Worm (Caenorhabditis elegans): Measurements from ENCODE around the gene ceeh-1.

Gene ceeh-1

ce11 chrIII:843999-844398 is 11.9 kb upstream of the ceeh-1 start:
- no peak for TF ChIP-seq flt-1 (GFP tag; IDR thresholded peaks at IDR 0.05)
- no peak for TF ChIP-seq med-1 (GFP tag; optimal IDR thresholded peaks at IDR 0.05; ENCODE audit: insufficient read depth)
- no peak for TF ChIP-seq ztf-23 (GFP tag; IDR thresholded peaks at IDR 0.05)
- no peak for TF ChIP-seq T22C8.4 (GFP tag; IDR thresholded peaks at IDR 0.05)
- TF ChIP-seq klf-2 (GFP tag; conservative IDR thresholded peaks at IDR 0.05) = no peak
- TF ChIP-seq ref-1 (GFP tag; conservative IDR thresholded peaks at IDR 0.05) = no peak
- TF ChIP-seq ztf-29 (GFP tag; IDR thresholded peaks at IDR 0.05) = no peak
- no peak for TF ChIP-seq tab-1 (GFP tag; IDR thresholded peaks at IDR 0.05)

- no peak for TF ChIP-seq ref-1 (GFP tag; conservative IDR thresholded peaks at IDR 0.05)
- TF ChIP-seq ztf-23 (GFP tag; IDR thresholded peaks at IDR 0.05) = no peak
- TF ChIP-seq med-1 (GFP tag; optimal IDR thresholded peaks at IDR 0.05; ENCODE audit: insufficient read depth) = no peak
These were observed 10.6 kb upstream of the ceeh-1 start, which contains the start of gene far-8 for ce11 chrIII:842630-843029. far-8 (plus strand) TSS chrIII:842930.

ce11 chrIII:841177-841576 is 9.1 kb upstream of the ceeh-1 start, which contains the start of gene K02F3.9:
K02F3.9 (minus strand) TSS chrIII:841366.
- TF ChIP-seq klf-2 (GFP tag; conservative IDR thresholded peaks at IDR 0.05) (no peak), med-1 (GFP tag; optimal IDR thresholded peaks at IDR 0.05; ENCODE audit: insufficient read depth) (no peak), tab-1 (GFP tag; IDR thresholded peaks at IDR 0.05) (no peak), ztf-29 (GFP tag; IDR thresholded peaks at IDR 0.05) (no peak), ref-1 (GFP tag; conservative IDR thresholded peaks at IDR 0.05) (no peak), flt-1 (GFP tag; IDR thresholded peaks at IDR 0.05) (no peak)

ce11 chrIII:839491-839890 is 7.4 kb upstream of the ceeh-1 start, which contains the start of gene dos-3:
dos-3 (minus strand) TSS chrIII:839591.
- no peak for TF ChIP-seq med-1 (GFP tag; optimal IDR thresholded peaks at IDR 0.05; ENCODE audit: insufficient read depth)
- no peak for TF ChIP-seq klf-2 (GFP tag; conservative IDR thresholded peaks at IDR 0.05)
- TF ChIP-seq cog-1 (tag; optimal IDR thresholded peaks at IDR 0.05) = no peak
- TF ChIP-seq ztf-29 (GFP tag; IDR thresholded peaks at IDR 0.05) = no peak
- no peak for TF ChIP-seq T22C8.4 (GFP tag; IDR thresholded peaks at IDR 0.05)
- TF ChIP-seq ztf-23 (GFP tag; IDR thresholded peaks at IDR 0.05) = no peak
- TF ChIP-seq tab-1 (GFP tag; IDR thresholded peaks at IDR 0.05) = no peak
- TF ChIP-seq ref-1 (GFP tag; conservative IDR thresholded peaks at IDR 0.05) = no peak
- TF ChIP-seq flt-1 (GFP tag; IDR thresholded peaks at IDR 0.05) = no peak

- TF ChIP-seq ztf-29 (GFP tag; IDR thresholded peaks at IDR 0.05) (peak; percentile 38; the same call in 1 of the 2 replicates), ztf-23 (GFP tag; IDR thresholded peaks at IDR 0.05) (peak; percentile 78; the same call in 1 of the 2 replicates), flt-1 (GFP tag; IDR thresholded peaks at IDR 0.05) (peak; percentile 93), med-1 (GFP tag; optimal IDR thresholded peaks at IDR 0.05; ENCODE audit: insufficient read depth) (no peak), cog-1 (tag; optimal IDR thresholded peaks at IDR 0.05) (no peak), tab-1 (GFP tag; IDR thresholded peaks at IDR 0.05) (peak; percentile 72; the same call in 1 of the 2 replicates), klf-2 (GFP tag; conservative IDR thresholded peaks at IDR 0.05) (0 out of 2 replicates have a peak, but pooled peaks have one; percentile 9), T22C8.4 (GFP tag; IDR thresholded peaks at IDR 0.05) (peak; percentile 49; the same call in 1 of the 2 replicates), ref-1 (GFP tag; conservative IDR thresholded peaks at IDR 0.05) (no peak; the same call in 1 of the 2 replicates)
These were observed 3.7 kb upstream of the ceeh-1 start for ce11 chrIII:835713-836278.

- no peak for TF ChIP-seq cog-1 (tag; optimal IDR thresholded peaks at IDR 0.05)
- TF ChIP-seq ztf-29 (GFP tag; IDR thresholded peaks at IDR 0.05) = no peak
- no peak for TF ChIP-seq T22C8.4 (GFP tag; IDR thresholded peaks at IDR 0.05)
- no peak for TF ChIP-seq ztf-23 (GFP tag; IDR thresholded peaks at IDR 0.05)
- no peak for TF ChIP-seq med-1 (GFP tag; optimal IDR thresholded peaks at IDR 0.05; ENCODE audit: insufficient read depth)
- TF ChIP-seq ref-1 (GFP tag; conservative IDR thresholded peaks at IDR 0.05) = no peak
- TF ChIP-seq klf-2 (GFP tag; conservative IDR thresholded peaks at IDR 0.05) = no peak
- no peak for TF ChIP-seq flt-1 (GFP tag; IDR thresholded peaks at IDR 0.05)
- TF ChIP-seq tab-1 (GFP tag; IDR thresholded peaks at IDR 0.05) = no peak
These were observed 3.1 kb upstream of the ceeh-1 start for ce11 chrIII:835208-835607.

ce11 chrIII:834443-834815 is 2.4 kb upstream of the ceeh-1 start:
- TF ChIP-seq flt-1 (GFP tag; IDR thresholded peaks at IDR 0.05) = peak; percentile 66; the same call in 1 of the 2 replicates
- TF ChIP-seq ztf-29 (GFP tag; IDR thresholded peaks at IDR 0.05) = peak; percentile 30; the same call in 1 of the 2 replicates
- TF ChIP-seq ztf-23 (GFP tag; IDR thresholded peaks at IDR 0.05) = no peak
- TF ChIP-seq cog-1 (tag; optimal IDR thresholded peaks at IDR 0.05) = no peak

- TF ChIP-seq T22C8.4 (GFP tag; IDR thresholded peaks at IDR 0.05) (peak; percentile 57; the same call in 1 of the 2 replicates), flt-1 (GFP tag; IDR thresholded peaks at IDR 0.05) (peak; percentile 78), med-1 (GFP tag; optimal IDR thresholded peaks at IDR 0.05; ENCODE audit: insufficient read depth) (no peak), cog-1 (tag; optimal IDR thresholded peaks at IDR 0.05) (peak; percentile 85)
These were observed 1.8 kb upstream of the ceeh-1 start for ce11 chrIII:833711-834442.

- TF ChIP-seq tab-1 (GFP tag; IDR thresholded peaks at IDR 0.05) = no peak
- TF ChIP-seq med-1 (GFP tag; optimal IDR thresholded peaks at IDR 0.05; ENCODE audit: insufficient read depth) = no peak
- TF ChIP-seq ref-1 (GFP tag; conservative IDR thresholded peaks at IDR 0.05) = no peak
- TF ChIP-seq flt-1 (GFP tag; IDR thresholded peaks at IDR 0.05) = no peak
- no peak for TF ChIP-seq klf-2 (GFP tag; conservative IDR thresholded peaks at IDR 0.05)
- no peak for TF ChIP-seq cog-1 (tag; optimal IDR thresholded peaks at IDR 0.05)
- no peak for TF ChIP-seq T22C8.4 (GFP tag; IDR thresholded peaks at IDR 0.05)
- TF ChIP-seq ztf-29 (GFP tag; IDR thresholded peaks at IDR 0.05) = no peak
- TF ChIP-seq ztf-23 (GFP tag; IDR thresholded peaks at IDR 0.05) = no peak
These were observed 903 bp upstream of the ceeh-1 start, which contains the start of gene zip-2 for ce11 chrIII:832855-833504. zip-2 (plus strand) TSS chrIII:832982.

Measured in whole organism, midembryonic.